Worm (Caenorhabditis elegans): Measurements from ENCODE around the gene T06C12.11.
A peak's percentile ranks its signal among the peaks of the same experiment; 100 is the strongest.

Gene T06C12.11

ce11 chrV:15880705-15881104, 12.1 kb upstream of the T06C12.11 start (continued):
- no peak for TF ChIP-seq nhr-76 (tag; optimal IDR thresholded peaks at IDR 0.05)
- TF ChIP-seq ama-1 (optimal IDR thresholded peaks at IDR 0.05): no peak
- no peak for TF ChIP-seq nhr-23 (tag; optimal IDR thresholded peaks at IDR 0.05)
- no peak for TF ChIP-seq nhr-237 (tag; optimal IDR thresholded peaks at IDR 0.05)
- TF ChIP-seq elt-3 (tag; optimal IDR thresholded peaks at IDR 0.05): peak in 1 of 3 experiments; percentile 8
- no peak for TF ChIP-seq nhr-12 (tag; optimal IDR thresholded peaks at IDR 0.05)
- TF ChIP-seq ztf-11 (tag; optimal IDR thresholded peaks at IDR 0.05): no peak
- TF ChIP-seq nhr-67 (tag; optimal IDR thresholded peaks at IDR 0.05): no peak
- TF ChIP-seq fkh-10 (GFP tag; optimal IDR thresholded peaks at IDR 0.05): no peak
- TF ChIP-seq lsy-12 (tag; optimal IDR thresholded peaks at IDR 0.05): no peak
- peak; percentile 84 for TF ChIP-seq pha-4 (tag; optimal IDR thresholded peaks at IDR 0.05)
- no peak for TF ChIP-seq ceh-16 (tag; optimal IDR thresholded peaks at IDR 0.05)
- TF ChIP-seq eor-1 (tag; optimal IDR thresholded peaks at IDR 0.05): no peak
- TF ChIP-seq zag-1 (tag; optimal IDR thresholded peaks at IDR 0.05): no peak
- TF ChIP-seq nhr-28 (tag; optimal IDR thresholded peaks at IDR 0.05): no peak
- TF ChIP-seq nhr-43 (tag; optimal IDR thresholded peaks at IDR 0.05; ENCODE audit: poor library complexity, severe bottlenecking): no peak
- TF ChIP-seq R02D3.7 (tag; optimal IDR thresholded peaks at IDR 0.05): no peak
- TF ChIP-seq lin-39 (tag; optimal IDR thresholded peaks at IDR 0.05): no peak
- TF ChIP-seq unc-39 (tag; optimal IDR thresholded peaks at IDR 0.05): no peak

DNA sequence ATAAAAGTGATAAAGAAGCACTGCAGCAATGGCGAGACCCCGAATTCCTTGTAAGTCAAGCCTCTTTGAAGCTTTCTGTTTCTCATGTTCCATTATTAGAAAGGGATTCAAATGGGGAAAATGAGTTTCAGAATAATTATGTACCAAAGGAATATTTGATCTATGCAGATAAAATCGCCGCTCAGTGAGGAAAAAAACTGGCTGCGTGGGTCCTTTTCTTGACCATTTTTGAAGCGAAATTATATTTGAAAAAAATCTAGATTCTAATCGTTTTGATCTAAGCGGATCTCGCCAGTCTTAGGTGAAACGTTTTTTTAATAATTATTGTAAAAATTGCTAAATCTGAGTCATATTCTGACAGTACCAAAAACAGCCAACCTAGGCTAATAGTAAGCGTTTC, 8.1 kb upstream of the T06C12.11 start, which contains the start of gene oac-42:
oac-42 (minus strand) TSS at position 101 of the 400 bp plus-strand sequence.
- no peak for TF ChIP-seq nhr-28 (tag; optimal IDR thresholded peaks at IDR 0.05)
- TF ChIP-seq mml-1 (tag; optimal IDR thresholded peaks at IDR 0.05): no peak
- TF ChIP-seq nhr-23 (tag; optimal IDR thresholded peaks at IDR 0.05): no peak
- TF ChIP-seq lin-15B (tag; optimal IDR thresholded peaks at IDR 0.05): no peak

ce11 chrV:15885967-15886366, 6.8 kb upstream of the T06C12.11 start, which contains the start of gene T06C12.9:
Gene T06C12.9, minus strand, starts transcription at chrV:15886067.
- TF ChIP-seq snpc-4 (tag; optimal IDR thresholded peaks at IDR 0.05) (no peak), pqm-1 (tag; optimal IDR thresholded peaks at IDR 0.05) (peak; percentile 9)

ce11 chrV:15887708-15888295, 5.0 kb upstream of the T06C12.11 start:
- TF ChIP-seq jun-1 (tag; optimal IDR thresholded peaks at IDR 0.05): peak; percentile 70
- no peak for TF ChIP-seq zag-1 (tag; optimal IDR thresholded peaks at IDR 0.05)
- TF ChIP-seq mdl-1 (tag; optimal IDR thresholded peaks at IDR 0.05): no peak
- peak; percentile 16 for TF ChIP-seq pha-4 (tag; optimal IDR thresholded peaks at IDR 0.05)
- no peak for TF ChIP-seq R02D3.7 (tag; optimal IDR thresholded peaks at IDR 0.05)
- TF ChIP-seq hmg-11 (tag; optimal IDR thresholded peaks at IDR 0.05): no peak
- TF ChIP-seq ceh-82 (tag; optimal IDR thresholded peaks at IDR 0.05): no peak
- TF ChIP-seq lsy-12 (tag; optimal IDR thresholded peaks at IDR 0.05): no peak
- no peak for TF ChIP-seq mml-1 (tag; optimal IDR thresholded peaks at IDR 0.05)
- TF ChIP-seq elt-1 (tag; optimal IDR thresholded peaks at IDR 0.05): no peak
- TF ChIP-seq fos-1 (tag; optimal IDR thresholded peaks at IDR 0.05): peak; percentile 33
- TF ChIP-seq pqm-1 (tag; optimal IDR thresholded peaks at IDR 0.05): peak; percentile 89
- peak; percentile 76 for TF ChIP-seq nfya-1 (tag; optimal IDR thresholded peaks at IDR 0.05; ENCODE audit: insufficient read depth)
- TF ChIP-seq egl-5 (tag; optimal IDR thresholded peaks at IDR 0.05): no peak
- TF ChIP-seq ZK546.5 (tag; optimal IDR thresholded peaks at IDR 0.05): no peak
- no peak for TF ChIP-seq aly-2 (tag; optimal IDR thresholded peaks at IDR 0.05)
- TF ChIP-seq nhr-25 (tag; optimal IDR thresholded peaks at IDR 0.05): no peak
- no peak for TF ChIP-seq egl-27 (tag; optimal IDR thresholded peaks at IDR 0.05)
- no peak for TF ChIP-seq ama-1 (optimal IDR thresholded peaks at IDR 0.05)
- TF ChIP-seq elt-2 (tag; optimal IDR thresholded peaks at IDR 0.05): peak; percentile 93

DNA sequence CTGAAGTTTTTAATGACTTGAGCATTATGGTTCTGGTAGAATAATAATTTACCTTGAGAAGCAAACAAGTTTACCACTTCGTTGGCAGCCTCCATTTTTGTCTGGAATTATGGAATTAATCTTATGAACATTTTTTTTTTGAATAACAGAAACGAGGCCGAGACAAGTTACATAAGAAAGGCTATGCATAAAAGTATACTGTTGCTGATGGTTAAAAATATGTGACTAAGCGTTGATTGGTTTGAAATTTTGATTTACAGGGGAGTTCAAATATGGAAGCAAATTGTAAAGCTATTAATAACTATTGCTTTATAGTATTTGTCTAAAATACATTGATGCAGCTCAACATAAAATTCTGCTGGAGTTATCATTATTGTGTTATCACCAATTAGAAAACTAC, 4.0 kb upstream of the T06C12.11 start, which contains the start of gene cgt-1:
cgt-1 (minus strand) TSS at position 101 of the 400 bp plus-strand sequence.
- TF ChIP-seq pha-4 (tag; optimal IDR thresholded peaks at IDR 0.05) (no peak), snpc-4 (tag; optimal IDR thresholded peaks at IDR 0.05) (no peak), ceh-28 (tag; optimal IDR thresholded peaks at IDR 0.05) (no peak), pqm-1 (tag; optimal IDR thresholded peaks at IDR 0.05) (no peak), R02D3.7 (tag; optimal IDR thresholded peaks at IDR 0.05) (no peak), hmg-11 (tag; optimal IDR thresholded peaks at IDR 0.05) (no peak), ZK546.5 (tag; optimal IDR thresholded peaks at IDR 0.05) (no peak), elt-3 (tag; optimal IDR thresholded peaks at IDR 0.05) (no peak), jun-1 (tag; optimal IDR thresholded peaks at IDR 0.05) (no peak), elt-1 (tag; optimal IDR thresholded peaks at IDR 0.05) (no peak), egl-27 (tag; optimal IDR thresholded peaks at IDR 0.05) (no peak), aly-2 (tag; optimal IDR thresholded peaks at IDR 0.05) (no peak), ztf-11 (tag; optimal IDR thresholded peaks at IDR 0.05) (no peak), nhr-11 (tag; optimal IDR thresholded peaks at IDR 0.05) (no peak), ama-1 (optimal IDR thresholded peaks at IDR 0.05) (no peak), nhr-76 (tag; optimal IDR thresholded peaks at IDR 0.05) (no peak), mml-1 (tag; optimal IDR thresholded peaks at IDR 0.05) (no peak), nfya-1 (tag; optimal IDR thresholded peaks at IDR 0.05; ENCODE audit: insufficient read depth) (no peak), ceh-9 (tag; optimal IDR thresholded peaks at IDR 0.05) (no peak)
